Worm (Caenorhabditis elegans) whole organism, L3 larva: ENCODE data around the gene fcd-2.
A peak's percentile ranks its signal among the peaks of the same experiment; 100 is the strongest.

Experiments used
- ZK546.5 ChIP-seq: sonication (generic microtip); optimal IDR thresholded peaks from 2 replicates; lab custom pipeline; 2017; ENCODE audit warnings: missing biosample characterization, missing genetic modification characterization
- aly-2 ChIP-seq: fragments of 150-350 bp; optimal IDR thresholded peaks from 2 replicates; lab custom pipeline; 2014; ENCODE audit warnings: missing biosample characterization, missing genetic modification characterization
- ama-1 ChIP-seq: fragments of 150-350 bp; optimal IDR thresholded peaks from 2 replicates; lab custom pipeline; 2018
- ceh-16 ChIP-seq: sonication (generic microtip); optimal IDR thresholded peaks from 2 replicates; lab custom pipeline; 2017; ENCODE audit warnings: missing biosample characterization, missing genetic modification characterization
- ceh-28 ChIP-seq: fragments of 150-350 bp; optimal IDR thresholded peaks from 2 replicates; lab custom pipeline; 2014; ENCODE audit warnings: missing biosample characterization, missing genetic modification reagents, missing genetic modification characterization
- ceh-82 ChIP-seq: fragments of 150-350 bp; optimal IDR thresholded peaks from 2 replicates; lab custom pipeline; 2014; ENCODE audit warnings: missing biosample characterization, missing genetic modification characterization
- ceh-9 ChIP-seq: sonication (generic microtip); optimal IDR thresholded peaks from 2 replicates; lab custom pipeline; 2018; ENCODE audit warnings: missing biosample characterization, missing genetic modification characterization
- daf-12 ChIP-seq: fragments of 150-350 bp; optimal IDR thresholded peaks from 2 replicates; lab custom pipeline; 2014; ENCODE audit warnings: missing biosample characterization, missing genetic modification reagents, missing genetic modification characterization
- egl-27 ChIP-seq: sonication (generic microtip); optimal IDR thresholded peaks from 4 replicates; lab custom pipeline; 2017; ENCODE audit warnings: missing biosample characterization, missing genetic modification reagents, missing genetic modification characterization
- egl-5 ChIP-seq: fragments of 150-350 bp; optimal IDR thresholded peaks from 2 replicates; lab custom pipeline; 2017; ENCODE audit warnings: missing biosample characterization, missing genetic modification reagents, missing genetic modification characterization, inconsistent platforms
- elt-1 ChIP-seq: fragments of 150-350 bp; optimal IDR thresholded peaks from 2 replicates; lab custom pipeline; 2014; ENCODE audit warnings: missing biosample characterization, missing genetic modification characterization
- elt-2 ChIP-seq: sonication (generic microtip); optimal IDR thresholded peaks from 2 replicates; lab custom pipeline; 2016; ENCODE audit warnings: missing genetic modification reagents, mild to moderate bottlenecking, missing genetic modification characterization, missing compliant biosample characterization
- elt-3 ChIP-seq, 3 experiments: fragments of 150-350 bp in 1 of 3; sonication (generic microtip) in 2 of 3; optimal IDR thresholded peaks; 2 replicates in 2 of 3; 4 replicates in 1 of 3; lab custom pipeline; 2014 to 2017; ENCODE audit warnings: missing biosample characterization in 3 of 3, missing genetic modification characterization in 3 of 3
- eor-1 ChIP-seq, 2 experiments: fragments of 150-350 bp; optimal IDR thresholded peaks; 2 replicates each; lab custom pipeline; 2014 to 2018; ENCODE audit warnings: missing biosample characterization in 2 of 2, missing genetic modification characterization in 2 of 2
- fkh-10 ChIP-seq: sonication (generic microtip); optimal IDR thresholded peaks from 2 replicates; lab custom pipeline; 2017; ENCODE audit warnings: missing biosample characterization, missing genetic modification reagents, missing genetic modification characterization
- hmg-11 ChIP-seq: sonication (generic microtip); optimal IDR thresholded peaks from 2 replicates; lab custom pipeline; 2016; ENCODE audit warnings: missing genetic modification characterization, missing compliant biosample characterization
- jun-1 ChIP-seq: fragments of 150-350 bp; optimal IDR thresholded peaks from 2 replicates; lab custom pipeline; 2014; ENCODE audit warnings: missing biosample characterization, missing genetic modification reagents, missing genetic modification characterization
- lin-15B ChIP-seq: fragments of 150-350 bp; optimal IDR thresholded peaks from 2 replicates; lab custom pipeline; 2014; ENCODE audit warnings: missing biosample characterization, missing genetic modification characterization
- lin-39 ChIP-seq: fragments of 150-350 bp; optimal IDR thresholded peaks from 2 replicates; lab custom pipeline; 2018; ENCODE audit warnings: missing biosample characterization, missing genetic modification reagents, missing genetic modification characterization
- lsy-12 ChIP-seq: sonication (generic microtip); optimal IDR thresholded peaks from 2 replicates; lab custom pipeline; 2016; ENCODE audit warnings: mild to moderate bottlenecking, missing genetic modification characterization, missing compliant biosample characterization
- mdl-1 ChIP-seq: fragments of 150-350 bp; optimal IDR thresholded peaks from 2 replicates; lab custom pipeline; 2014; ENCODE audit warnings: missing biosample characterization, missing genetic modification characterization
- mml-1 ChIP-seq: fragments of 150-350 bp; sonication (generic microtip); optimal IDR thresholded peaks from 3 replicates; lab custom pipeline; 2014; ENCODE audit warnings: missing biosample characterization, missing genetic modification characterization
- nfya-1 ChIP-seq: sonication (generic microtip); optimal IDR thresholded peaks from 2 replicates; lab custom pipeline; 2017; ENCODE audit warnings: missing genetic modification characterization, mild to moderate bottlenecking, missing compliant biosample characterization, antibody characterized with exemption, moderate library complexity; ENCODE audit not compliant: insufficient read depth
- nhr-11 ChIP-seq: fragments of 150-350 bp; optimal IDR thresholded peaks from 2 replicates; lab custom pipeline; 2014; ENCODE audit warnings: missing biosample characterization, missing genetic modification characterization
- nhr-12 ChIP-seq: fragments of 150-350 bp; optimal IDR thresholded peaks from 2 replicates; lab custom pipeline; 2014; ENCODE audit warnings: missing biosample characterization, missing genetic modification characterization
- nhr-23 ChIP-seq: fragments of 150-350 bp; optimal IDR thresholded peaks from 2 replicates; lab custom pipeline; 2014; ENCODE audit warnings: missing biosample characterization, missing genetic modification reagents, missing genetic modification characterization
- nhr-237 ChIP-seq: fragments of 150-350 bp; optimal IDR thresholded peaks from 2 replicates; lab custom pipeline; 2014; ENCODE audit warnings: missing biosample characterization, missing genetic modification characterization
- nhr-25 ChIP-seq: sonication (generic microtip); optimal IDR thresholded peaks from 2 replicates; lab custom pipeline; 2017; ENCODE audit warnings: missing biosample characterization, missing genetic modification characterization
- nhr-28 ChIP-seq: fragments of 150-350 bp; optimal IDR thresholded peaks from 2 replicates; lab custom pipeline; 2014; ENCODE audit warnings: missing biosample characterization, missing genetic modification characterization
- nhr-43 ChIP-seq: sonication (generic microtip); optimal IDR thresholded peaks from 2 replicates; lab custom pipeline; 2016; ENCODE audit warnings: mild to moderate bottlenecking, missing genetic modification characterization, missing compliant biosample characterization; ENCODE audit not compliant: poor library complexity, severe bottlenecking
- nhr-76 ChIP-seq: fragments of 150-350 bp; sonication (generic microtip); optimal IDR thresholded peaks from 5 replicates; lab custom pipeline; 2014; ENCODE audit warnings: missing biosample characterization, missing genetic modification characterization
- pha-4 ChIP-seq: fragments of 150-350 bp; optimal IDR thresholded peaks from 2 replicates; lab custom pipeline; 2014; ENCODE audit warnings: missing biosample characterization, missing genetic modification reagents, missing genetic modification characterization
- pqm-1 ChIP-seq: fragments of 150-350 bp; optimal IDR thresholded peaks from 2 replicates; lab custom pipeline; 2017; ENCODE audit warnings: missing biosample characterization, missing genetic modification characterization, inconsistent platforms
- sea-2 ChIP-seq: fragments of 150-350 bp; sonication (generic microtip); optimal IDR thresholded peaks from 4 replicates; lab custom pipeline; 2014; ENCODE audit warnings: missing biosample characterization, missing genetic modification reagents, missing genetic modification characterization
- snpc-4 ChIP-seq: fragments of 150-350 bp; optimal IDR thresholded peaks from 2 replicates; lab custom pipeline; 2014; ENCODE audit warnings: missing biosample characterization, missing genetic modification characterization
- tbx-2 ChIP-seq: sonication (generic microtip); optimal IDR thresholded peaks from 2 replicates; lab custom pipeline; 2016; ENCODE audit warnings: mild to moderate bottlenecking, missing genetic modification characterization, missing compliant biosample characterization
- unc-39 ChIP-seq: sonication (generic microtip); optimal IDR thresholded peaks from 4 replicates; lab custom pipeline; 2017; ENCODE audit warnings: missing biosample characterization, missing genetic modification characterization
- zag-1 ChIP-seq: fragments of 150-350 bp; optimal IDR thresholded peaks from 2 replicates; lab custom pipeline; 2014; ENCODE audit warnings: missing biosample characterization, missing genetic modification characterization
- ztf-11 ChIP-seq: fragments of 150-350 bp; optimal IDR thresholded peaks from 2 replicates; lab custom pipeline; 2014; ENCODE audit warnings: missing biosample characterization, missing genetic modification characterization
- ztf-4 ChIP-seq: fragments of 150-350 bp; optimal IDR thresholded peaks from 2 replicates; lab custom pipeline; 2014; ENCODE audit warnings: missing biosample characterization, missing genetic modification characterization

Gene fcd-2

ce11 chrIV:15011169-15011568 is 14.3 kb upstream of the fcd-2 start:
- no peak for TF ChIP-seq mdl-1 (tag; lab: Kevin White, UChicago)

DNA sequence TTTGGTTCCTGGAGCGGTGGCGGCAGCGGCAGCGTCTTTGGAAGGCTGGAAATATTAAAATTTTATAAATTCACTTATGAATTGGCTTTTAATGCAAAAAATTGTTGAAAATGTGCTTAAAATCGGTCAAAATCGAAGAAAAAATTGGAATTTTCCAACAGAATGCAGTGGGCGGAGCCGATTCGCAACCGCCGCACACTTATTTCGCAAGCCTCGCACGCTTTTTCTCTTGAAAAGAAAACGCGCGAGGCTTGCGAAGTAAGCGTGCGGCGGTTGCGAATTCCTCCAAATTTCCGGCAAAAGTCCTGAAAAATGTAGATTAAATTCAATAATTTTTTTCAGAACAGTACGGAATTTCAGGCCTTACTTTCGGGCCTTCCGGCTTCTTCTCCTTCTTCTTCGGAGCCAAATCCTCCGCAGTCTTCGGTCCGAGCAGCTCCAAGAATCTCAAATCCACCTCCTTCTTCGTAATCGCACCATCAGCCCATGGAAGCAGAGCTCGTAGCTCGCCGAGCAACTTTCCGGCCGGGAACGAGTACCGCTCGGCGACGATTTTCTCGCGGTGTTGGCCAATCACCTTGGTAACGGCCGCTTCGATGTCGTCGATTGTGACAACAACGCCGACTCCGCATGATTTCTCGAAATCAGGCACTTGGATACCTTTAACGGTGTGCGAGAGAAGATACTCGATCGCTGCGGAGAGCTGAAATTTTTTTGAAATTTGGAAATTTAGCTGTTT is 13.2 kb upstream of the fcd-2 start:
- no peak for TF ChIP-seq sea-2 (GFP tag; lab: Kevin White, UChicago)
- TF ChIP-seq nhr-76, result no peak
- no peak for TF ChIP-seq aly-2 (tag; lab: Kevin White, UChicago)
- no peak for TF ChIP-seq ama-1 (lab: Kevin White, UChicago)
- TF ChIP-seq zag-1 (tag; lab: Kevin White, UChicago), result no peak
- no peak for TF ChIP-seq snpc-4 (tag; lab: Kevin White, UChicago)
- TF ChIP-seq mdl-1 (tag; lab: Kevin White, UChicago), result no peak
- TF ChIP-seq nhr-25 (tag; lab: Kevin White, UChicago), result no peak
- TF ChIP-seq nhr-43, result no peak
- TF ChIP-seq elt-1, result no peak
- no peak for TF ChIP-seq nhr-11 (tag; lab: Kevin White, UChicago)
- no peak for TF ChIP-seq pqm-1

- TF ChIP-seq ceh-28 (no peak), ama-1 (lab: Kevin White, UChicago) (no peak)
- TF ChIP-seq, all 47 proteins: peak for 0
Measured at ce11 chrIV:15013083-15013482, 12.4 kb upstream of the fcd-2 start, which contains the start of gene qars-1. Gene qars-1, minus strand, starts transcription at chrIV:15013183.

DNA sequence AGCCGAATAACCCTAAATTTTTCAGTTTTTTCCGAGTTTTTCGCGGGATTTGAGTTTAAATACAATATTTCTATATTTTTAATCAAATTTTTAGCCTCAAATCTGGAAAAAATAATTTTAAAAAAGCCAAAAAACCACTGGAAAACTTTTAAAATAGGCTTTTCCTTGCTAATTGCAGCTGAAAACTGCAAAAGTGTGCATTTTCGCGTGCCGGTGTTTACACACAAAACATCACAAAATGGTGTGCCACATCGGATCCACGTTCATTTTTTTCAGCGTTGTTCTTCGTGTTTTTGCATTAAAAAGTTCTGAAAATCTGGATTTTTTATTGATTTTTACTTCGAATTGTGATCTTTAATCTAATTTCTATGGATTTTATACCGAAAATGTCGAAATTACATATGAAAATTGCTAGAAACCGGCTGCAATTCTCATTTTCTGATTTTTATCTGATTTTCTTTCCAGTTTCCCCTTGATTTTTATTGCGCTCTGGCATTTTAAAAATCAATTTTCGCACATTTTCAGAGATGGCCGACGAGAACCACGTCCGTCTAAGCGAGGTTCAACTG is 11.9 kb upstream of the fcd-2 start, which contains the start of gene Y41E3.7:
Gene Y41E3.7, plus strand, starts transcription at position 519 of the 569 bp plus-strand sequence.
- TF ChIP-seq ztf-4 (no peak), pqm-1 (no peak), nhr-23 (tag; lab: Kevin White, UChicago) (no peak), nhr-12 (tag; lab: Kevin White, UChicago) (no peak), snpc-4 (tag; lab: Kevin White, UChicago) (no peak), pha-4 (tag; lab: Kevin White, UChicago) (peak; percentile 4), egl-27 (tag; lab: Kevin White, UChicago) (no peak), tbx-2 (tag; lab: Kevin White, UChicago) (no peak), nfya-1 (tag; lab: Kevin White, UChicago) (peak; percentile 7), aly-2 (tag; lab: Kevin White, UChicago) (no peak), ZK546.5 (tag; lab: Kevin White, UChicago) (no peak), ceh-16 (tag; lab: Kevin White, UChicago) (no peak)

ce11 chrIV:15016984-15017383 is 8.5 kb upstream of the fcd-2 start:
- TF ChIP-seq hmg-11 (peak; percentile 14), tbx-2 (tag; lab: Kevin White, UChicago) (no peak), nhr-11 (tag; lab: Kevin White, UChicago) (no peak), elt-2 (no peak), lin-15B (tag; lab: Kevin White, UChicago) (no peak), sea-2 (GFP tag; lab: Kevin White, UChicago) (no peak), unc-39 (tag; lab: Kevin White, UChicago) (no peak), nfya-1 (tag; lab: Kevin White, UChicago) (peak; percentile 24), daf-12 (tag; lab: Kevin White, UChicago) (no peak), lin-39 (no peak), fkh-10 (GFP tag; lab: Kevin White, UChicago) (peak; percentile 95)

ce11 chrIV:15020958-15021357 is 4.6 kb upstream of the fcd-2 start:
- no peak for TF ChIP-seq nhr-28 (tag; lab: Kevin White, UChicago)
- TF ChIP-seq ztf-11, result no peak
- TF ChIP-seq ceh-82 (tag; lab: Kevin White, UChicago), result no peak
- no peak for TF ChIP-seq eor-1 (tag; optimal IDR thresholded peaks at IDR 0.05; lab: Kevin White, UChicago)
- TF ChIP-seq pqm-1, result no peak
- no peak for TF ChIP-seq lsy-12 (tag; lab: Kevin White, UChicago)
- peak; percentile 47 for TF ChIP-seq hmg-11
- no peak for TF ChIP-seq elt-3 (tag; optimal IDR thresholded peaks at IDR 0.05; lab: Kevin White, UChicago)
- TF ChIP-seq nhr-11 (tag; lab: Kevin White, UChicago), result no peak
- no peak for TF ChIP-seq ceh-9
- TF ChIP-seq fkh-10 (GFP tag; lab: Kevin White, UChicago), result peak; percentile 75
- no peak for TF ChIP-seq egl-27 (tag; lab: Kevin White, UChicago)
- TF ChIP-seq nhr-237, result no peak
- TF ChIP-seq nhr-25 (tag; lab: Kevin White, UChicago), result no peak
- TF ChIP-seq ama-1 (lab: Kevin White, UChicago), result no peak
- TF ChIP-seq daf-12 (tag; lab: Kevin White, UChicago), result no peak
- TF ChIP-seq mml-1 (tag; lab: Kevin White, UChicago), result no peak
- TF ChIP-seq nfya-1 (tag; lab: Kevin White, UChicago), result peak; percentile 69
- no peak for TF ChIP-seq aly-2 (tag; lab: Kevin White, UChicago)
- TF ChIP-seq jun-1 (tag; lab: Kevin White, UChicago), result no peak
- no peak for TF ChIP-seq egl-5
- no peak for TF ChIP-seq ceh-28
- TF ChIP-seq tbx-2 (tag; lab: Kevin White, UChicago), result no peak
- no peak for TF ChIP-seq elt-1
